Worm (Caenorhabditis elegans) whole organism, L3 larva: ENCODE measurements around the gene R07B1.8.

Source experiments
- R02D3.7 ChIP-seq: fragments of 150-350 bp; optimal IDR thresholded peaks from 2 replicates; lab custom pipeline; 2014; ENCODE audit warnings: missing biosample characterization, missing genetic modification characterization
- ceh-16 ChIP-seq: sonication (generic microtip); optimal IDR thresholded peaks from 2 replicates; lab custom pipeline; 2017; ENCODE audit warnings: missing biosample characterization, missing genetic modification characterization
- ceh-28 ChIP-seq: fragments of 150-350 bp; optimal IDR thresholded peaks from 2 replicates; lab custom pipeline; 2014; ENCODE audit warnings: missing biosample characterization, missing genetic modification reagents, missing genetic modification characterization
- ceh-82 ChIP-seq: fragments of 150-350 bp; optimal IDR thresholded peaks from 2 replicates; lab custom pipeline; 2014; ENCODE audit warnings: missing biosample characterization, missing genetic modification characterization
- ceh-9 ChIP-seq: sonication (generic microtip); optimal IDR thresholded peaks from 2 replicates; lab custom pipeline; 2018; ENCODE audit warnings: missing biosample characterization, missing genetic modification characterization
- daf-12 ChIP-seq: fragments of 150-350 bp; optimal IDR thresholded peaks from 2 replicates; lab custom pipeline; 2014; ENCODE audit warnings: missing biosample characterization, missing genetic modification reagents, missing genetic modification characterization
- egl-27 ChIP-seq: sonication (generic microtip); optimal IDR thresholded peaks from 4 replicates; lab custom pipeline; 2017; ENCODE audit warnings: missing biosample characterization, missing genetic modification reagents, missing genetic modification characterization
- egl-5 ChIP-seq: fragments of 150-350 bp; optimal IDR thresholded peaks from 2 replicates; lab custom pipeline; 2017; ENCODE audit warnings: missing biosample characterization, missing genetic modification reagents, missing genetic modification characterization, inconsistent platforms
- elt-1 ChIP-seq: fragments of 150-350 bp; optimal IDR thresholded peaks from 2 replicates; lab custom pipeline; 2014; ENCODE audit warnings: missing biosample characterization, missing genetic modification characterization
- elt-2 ChIP-seq: sonication (generic microtip); optimal IDR thresholded peaks from 2 replicates; lab custom pipeline; 2016; ENCODE audit warnings: missing genetic modification reagents, mild to moderate bottlenecking, missing genetic modification characterization, missing compliant biosample characterization
- eor-1 ChIP-seq, 2 experiments: fragments of 150-350 bp; optimal IDR thresholded peaks; 2 replicates each; lab custom pipeline; 2014 to 2018; ENCODE audit warnings: missing biosample characterization in 2 of 2, missing genetic modification characterization in 2 of 2
- fkh-10 ChIP-seq: sonication (generic microtip); optimal IDR thresholded peaks from 2 replicates; lab custom pipeline; 2017; ENCODE audit warnings: missing biosample characterization, missing genetic modification reagents, missing genetic modification characterization
- fkh-2 ChIP-seq: fragments of 150-350 bp; optimal IDR thresholded peaks from 2 replicates; lab custom pipeline; 2014; ENCODE audit warnings: missing biosample characterization, missing genetic modification reagents, missing genetic modification characterization
- fos-1 ChIP-seq: fragments of 150-350 bp; optimal IDR thresholded peaks from 2 replicates; lab custom pipeline; 2014; ENCODE audit warnings: missing biosample characterization, missing genetic modification characterization
- lin-15B ChIP-seq: fragments of 150-350 bp; optimal IDR thresholded peaks from 2 replicates; lab custom pipeline; 2014; ENCODE audit warnings: missing biosample characterization, missing genetic modification characterization
- lsy-12 ChIP-seq: sonication (generic microtip); optimal IDR thresholded peaks from 2 replicates; lab custom pipeline; 2016; ENCODE audit warnings: mild to moderate bottlenecking, missing genetic modification characterization, missing compliant biosample characterization
- mdl-1 ChIP-seq: fragments of 150-350 bp; optimal IDR thresholded peaks from 2 replicates; lab custom pipeline; 2014; ENCODE audit warnings: missing biosample characterization, missing genetic modification characterization
- mml-1 ChIP-seq: fragments of 150-350 bp; sonication (generic microtip); optimal IDR thresholded peaks from 3 replicates; lab custom pipeline; 2014; ENCODE audit warnings: missing biosample characterization, missing genetic modification characterization
- nhr-11 ChIP-seq: fragments of 150-350 bp; optimal IDR thresholded peaks from 2 replicates; lab custom pipeline; 2014; ENCODE audit warnings: missing biosample characterization, missing genetic modification characterization
- nhr-237 ChIP-seq: fragments of 150-350 bp; optimal IDR thresholded peaks from 2 replicates; lab custom pipeline; 2014; ENCODE audit warnings: missing biosample characterization, missing genetic modification characterization
- nhr-25 ChIP-seq: sonication (generic microtip); optimal IDR thresholded peaks from 2 replicates; lab custom pipeline; 2017; ENCODE audit warnings: missing biosample characterization, missing genetic modification characterization
- nhr-67 ChIP-seq: fragments of 150-350 bp; optimal IDR thresholded peaks from 2 replicates; lab custom pipeline; 2014; ENCODE audit warnings: missing biosample characterization, missing genetic modification characterization
- nhr-76 ChIP-seq: fragments of 150-350 bp; sonication (generic microtip); optimal IDR thresholded peaks from 5 replicates; lab custom pipeline; 2014; ENCODE audit warnings: missing biosample characterization, missing genetic modification characterization
- nhr-77 ChIP-seq: fragments of 150-350 bp; optimal IDR thresholded peaks from 2 replicates; lab custom pipeline; 2014; ENCODE audit warnings: missing biosample characterization, missing genetic modification characterization
- pha-4 ChIP-seq: fragments of 150-350 bp; optimal IDR thresholded peaks from 2 replicates; lab custom pipeline; 2014; ENCODE audit warnings: missing biosample characterization, missing genetic modification reagents, missing genetic modification characterization
- pqm-1 ChIP-seq: fragments of 150-350 bp; optimal IDR thresholded peaks from 2 replicates; lab custom pipeline; 2017; ENCODE audit warnings: missing biosample characterization, missing genetic modification characterization, inconsistent platforms
- skn-1 ChIP-seq: fragments of 150-350 bp; optimal IDR thresholded peaks from 2 replicates; lab custom pipeline; 2014; ENCODE audit warnings: missing biosample characterization, missing genetic modification characterization
- snpc-4 ChIP-seq: fragments of 150-350 bp; optimal IDR thresholded peaks from 2 replicates; lab custom pipeline; 2014; ENCODE audit warnings: missing biosample characterization, missing genetic modification characterization
- tbx-2 ChIP-seq: sonication (generic microtip); optimal IDR thresholded peaks from 2 replicates; lab custom pipeline; 2016; ENCODE audit warnings: mild to moderate bottlenecking, missing genetic modification characterization, missing compliant biosample characterization
- unc-39 ChIP-seq: sonication (generic microtip); optimal IDR thresholded peaks from 4 replicates; lab custom pipeline; 2017; ENCODE audit warnings: missing biosample characterization, missing genetic modification characterization
- unc-62 ChIP-seq: fragments of 150-350 bp; sonication (generic microtip); optimal IDR thresholded peaks from 4 replicates; lab custom pipeline; 2014; ENCODE audit warnings: missing biosample characterization, missing genetic modification reagents, missing genetic modification characterization
- ztf-4 ChIP-seq: fragments of 150-350 bp; optimal IDR thresholded peaks from 2 replicates; lab custom pipeline; 2014; ENCODE audit warnings: missing biosample characterization, missing genetic modification characterization

The R07B1.8 gene

ce11 chrX:9894844-9895243, 22.4 kb upstream of the R07B1.8 start, which contains the start of gene F21G4.3:
Gene F21G4.3, plus strand, starts transcription at chrX:9895144.
- TF ChIP-seq ztf-4 (tag; lab: Kevin White, UChicago): no peak

ce11 chrX:9893069-9893468, 20.6 kb upstream of the R07B1.8 start:
- TF ChIP-seq snpc-4 (no peak), pqm-1 (no peak), nhr-67 (no peak), nhr-25 (peak; percentile 4), egl-5 (no peak)
- TF ChIP-seq, all 47 proteins: peak for 1

- TF ChIP-seq lsy-12 (tag; lab: Kevin White, UChicago): no peak
- no peak for TF ChIP-seq fkh-2 (tag; lab: Kevin White, UChicago)
- TF ChIP-seq fos-1: peak; percentile 21
- TF ChIP-seq ceh-82 (tag; lab: Kevin White, UChicago): no peak
- TF ChIP-seq skn-1 (tag; lab: Kevin White, UChicago): no peak
- peak; percentile 57 for TF ChIP-seq elt-2
- peak; percentile 91 for TF ChIP-seq pha-4 (tag; lab: Kevin White, UChicago)
- no peak for TF ChIP-seq fkh-10 (GFP tag; lab: Kevin White, UChicago)
- TF ChIP-seq pqm-1: peak; percentile 25
Observed at ce11 chrX:9892323-9892722, 19.9 kb upstream of the R07B1.8 start, which contains the start of gene F21G4.1. Gene F21G4.1, minus strand, starts transcription at chrX:9892328.

DNA sequence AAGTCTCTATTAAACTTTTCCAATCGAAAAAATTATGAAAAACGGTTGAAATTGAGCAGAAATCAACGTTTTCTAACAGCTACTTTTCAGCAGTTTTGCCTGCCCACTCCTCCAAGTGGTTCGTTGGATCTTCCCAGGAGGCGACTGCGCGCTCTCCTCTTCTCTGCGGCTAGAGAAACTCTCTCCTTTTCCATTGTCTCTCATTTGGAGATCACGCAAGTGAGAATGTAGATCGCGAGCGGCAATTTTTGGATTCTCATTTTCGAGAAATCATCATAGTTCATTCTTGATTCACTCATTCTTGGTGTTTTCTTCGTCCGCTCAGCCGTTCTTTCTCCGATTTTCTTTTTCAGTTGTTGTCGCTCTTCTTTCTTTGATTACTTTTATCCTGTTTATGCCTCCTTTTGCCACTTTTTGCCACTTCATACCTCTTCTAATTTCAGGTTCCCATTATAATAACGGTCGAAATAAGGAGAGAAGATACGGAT, 11.4 kb upstream of the R07B1.8 start, which contains the start of gene mrp-4:
TSS of gene mrp-4 (plus strand) at position 438 of the 488 bp plus-strand sequence.
- TF ChIP-seq ceh-9 (tag; lab: Kevin White, UChicago): no peak
- TF ChIP-seq nhr-76 (tag; lab: Kevin White, UChicago): no peak
- TF ChIP-seq unc-39 (tag; lab: Kevin White, UChicago): no peak
- no peak for TF ChIP-seq R02D3.7
- no peak for TF ChIP-seq ceh-16 (tag; lab: Kevin White, UChicago)
- TF ChIP-seq egl-5: no peak
- no peak for TF ChIP-seq daf-12 (tag; lab: Kevin White, UChicago)
- TF ChIP-seq elt-2: no peak
- TF ChIP-seq snpc-4: no peak
- TF ChIP-seq fkh-2 (tag; lab: Kevin White, UChicago): no peak
- TF ChIP-seq ztf-4 (tag; lab: Kevin White, UChicago): no peak
- TF ChIP-seq lin-15B: no peak
- no peak for TF ChIP-seq mdl-1
- no peak for TF ChIP-seq nhr-77 (tag; lab: Kevin White, UChicago)
- TF ChIP-seq elt-1 (tag; lab: Kevin White, UChicago): no peak
- TF ChIP-seq unc-62 (GFP tag; lab: Kevin White, UChicago): no peak
- TF ChIP-seq ceh-28 (tag; lab: Kevin White, UChicago): no peak
- no peak for TF ChIP-seq nhr-11
- no peak for TF ChIP-seq tbx-2 (tag; lab: Kevin White, UChicago)

DNA sequence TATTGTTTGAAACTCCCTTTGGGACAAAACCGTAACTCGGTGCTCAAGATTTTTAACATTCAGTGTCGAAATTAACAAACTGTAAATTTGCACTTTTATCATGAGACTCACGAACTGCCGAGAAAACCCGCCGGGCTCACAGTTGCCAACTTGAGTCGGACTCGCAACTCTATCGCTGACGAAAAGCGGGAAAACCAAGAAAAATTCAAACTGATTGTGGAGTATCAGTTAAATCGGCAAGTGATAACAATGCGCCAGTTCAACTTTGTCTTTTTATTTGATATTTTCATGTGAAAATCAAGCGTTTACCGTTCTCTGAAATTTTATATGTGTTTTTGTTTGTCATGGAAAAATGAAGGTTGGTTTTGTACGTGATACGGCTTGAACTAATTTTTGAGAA, 10.1 kb upstream of the R07B1.8 start:
- TF ChIP-seq elt-2 (peak; percentile 83), snpc-4 (no peak)

- TF ChIP-seq mdl-1 (no peak), nhr-77 (tag; lab: Kevin White, UChicago) (no peak), egl-27 (tag; lab: Kevin White, UChicago) (no peak), elt-2 (no peak), ceh-9 (tag; lab: Kevin White, UChicago) (no peak), R02D3.7 (no peak), skn-1 (tag; lab: Kevin White, UChicago) (no peak), mml-1 (no peak), nhr-237 (tag; lab: Kevin White, UChicago) (no peak), pqm-1 (no peak), eor-1 (tag; optimal IDR thresholded peaks at IDR 0.05; lab: Kevin White, UChicago) (no peak), ceh-28 (tag; lab: Kevin White, UChicago) (no peak), ceh-82 (tag; lab: Kevin White, UChicago) (no peak)
Observed at ce11 chrX:9882112-9882511, 9.7 kb upstream of the R07B1.8 start, which contains the start of gene glo-1. Gene glo-1, minus strand, starts transcription at chrX:9882212.
